Fruit fly (Drosophila melanogaster) whole organism, wandering third instar larva: ENCODE data around the gene SclA.

Experiments
- Abd-B ChIP-seq: fragments of >200 bp; optimal IDR thresholded peaks from 2 replicates; lab custom pipeline; 2017; ENCODE audit warnings: missing biosample characterization, missing genetic modification characterization
- CG32264 ChIP-seq: fragments of 200-800 bp; sonication (Bioruptor generic); optimal IDR thresholded peaks from 2 replicates; lab custom pipeline; 2016; ENCODE audit warnings: missing biosample characterization, missing genetic modification characterization
- CG9705 ChIP-seq: fragments of 200-800 bp; sonication (Bioruptor generic); optimal IDR thresholded peaks from 2 replicates; lab custom pipeline; 2018; ENCODE audit warnings: missing biosample characterization, mild to moderate bottlenecking, missing genetic modification characterization
- CrebA ChIP-seq: fragments of 200-800 bp; sonication (Bioruptor generic); optimal IDR thresholded peaks from 2 replicates; lab custom pipeline; 2016; ENCODE audit warnings: missing biosample characterization, mild to moderate bottlenecking, missing genetic modification characterization, borderline replicate concordance
- Dif ChIP-seq: fragments of 200-275, 200-300 bp; sonication (Bioruptor generic); optimal IDR thresholded peaks from 2 replicates; lab custom pipeline; 2018; ENCODE audit warnings: missing biosample characterization, missing genetic modification characterization; ENCODE audit not compliant: partially characterized antibody
- GATAd ChIP-seq: sonication (Bioruptor generic); optimal IDR thresholded peaks from 2 replicates; lab custom pipeline; 2016; ENCODE audit warnings: missing biosample characterization, missing genetic modification characterization
- Hr78 ChIP-seq: fragments of >200 bp; optimal IDR thresholded peaks from 2 replicates; lab custom pipeline; 2017; ENCODE audit warnings: missing biosample characterization, missing genetic modification characterization
- Hr83 ChIP-seq: fragments of 200-300 bp; sonication (Bioruptor generic); optimal IDR thresholded peaks from 2 replicates; lab custom pipeline; 2016; ENCODE audit warnings: missing biosample characterization, mild to moderate bottlenecking, missing genetic modification characterization, moderate library complexity; ENCODE audit not compliant: poor library complexity, severe bottlenecking
- Jra ChIP-seq: sonication (Bioruptor generic); optimal IDR thresholded peaks from 2 replicates; lab custom pipeline; 2016; ENCODE audit warnings: missing biosample characterization, missing genetic modification characterization
- Mio ChIP-seq: sonication (Bioruptor generic); optimal IDR thresholded peaks from 2 replicates; lab custom pipeline; 2016; ENCODE audit warnings: missing biosample characterization, missing genetic modification characterization
- N ChIP-seq: fragments of >200 bp; optimal IDR thresholded peaks from 2 replicates; lab custom pipeline; 2018; ENCODE audit warnings: missing biosample characterization, missing external identifiers, missing genetic modification characterization
- OdsH ChIP-seq: fragments of 200-800 bp; sonication (Bioruptor generic); optimal IDR thresholded peaks from 2 replicates; lab custom pipeline; 2016; ENCODE audit warnings: missing biosample characterization, mild to moderate bottlenecking, missing genetic modification characterization
- Rel ChIP-seq, 2 experiments: fragments of 200-800 bp; sonication (Bioruptor generic) in 1 of 2; optimal IDR thresholded peaks; 2 replicates in 1 of 2; 3 replicates in 1 of 2; lab custom pipeline; 2016 to 2019; ENCODE audit warnings: mild to moderate bottlenecking in 2 of 2, missing biosample characterization in 2 of 2, missing genetic modification characterization in 2 of 2, moderate library complexity in 1 of 2
- Sp1 ChIP-seq: fragments of 200-800 bp; sonication (Bioruptor generic); optimal IDR thresholded peaks from 3 replicates; lab custom pipeline; 2019; ENCODE audit warnings: missing biosample characterization, mild to moderate bottlenecking, missing genetic modification characterization, moderate library complexity
- Vsx2 ChIP-seq: fragments of 200-300, 225-300 bp; sonication (Bioruptor generic); optimal IDR thresholded peaks from 2 replicates; lab custom pipeline; 2018; ENCODE audit warnings: missing biosample characterization, missing genetic modification characterization; ENCODE audit not compliant: partially characterized antibody
- br ChIP-seq: fragments of 200-800 bp; sonication (Bioruptor generic); optimal IDR thresholded peaks from 2 replicates; lab custom pipeline; 2016; ENCODE audit warnings: missing biosample characterization, missing genetic modification characterization
- dl ChIP-seq, 2 experiments: fragments of 175-275, 200-275 bp in 1 of 2; fragments of 200-275 bp in 1 of 2; sonication (Bioruptor generic); optimal IDR thresholded peaks; lab custom pipeline; 2018; ENCODE audit warnings: mild to moderate bottlenecking in 2 of 2, missing biosample characterization in 2 of 2, missing genetic modification characterization in 2 of 2, moderate library complexity in 2 of 2; ENCODE audit not compliant: partially characterized antibody in 2 of 2, insufficient read depth in 1 of 2
- dmrt93B ChIP-seq: fragments of 200-800 bp; sonication (Bioruptor generic); optimal IDR thresholded peaks from 2 replicates; lab custom pipeline; 2018; ENCODE audit warnings: missing biosample characterization, mild to moderate bottlenecking, missing genetic modification characterization
- ey ChIP-seq: fragments of 200-800 bp; sonication (Bioruptor generic); optimal IDR thresholded peaks from 2 replicates; lab custom pipeline; 2016; ENCODE audit warnings: missing biosample characterization, missing genetic modification characterization
- fru ChIP-seq: fragments of 200-800 bp; sonication (Bioruptor generic); optimal IDR thresholded peaks from 3 replicates; lab custom pipeline; 2016; ENCODE audit warnings: missing biosample characterization, mild to moderate bottlenecking, missing genetic modification characterization
- h ChIP-seq: fragments of 200-800 bp; sonication (Bioruptor generic); optimal IDR thresholded peaks from 3 replicates; lab custom pipeline; 2016; ENCODE audit warnings: missing biosample characterization, mild to moderate bottlenecking, missing genetic modification characterization
- jim ChIP-seq: fragments of 175-275, 200-325 bp; sonication (Bioruptor generic); optimal IDR thresholded peaks from 2 replicates; lab custom pipeline; 2016; ENCODE audit warnings: missing biosample characterization, mild to moderate bottlenecking, missing genetic modification characterization
- pan ChIP-seq: fragments of >200 bp; optimal IDR thresholded peaks from 2 replicates; lab custom pipeline; 2017
- psq ChIP-seq: fragments of 200-800 bp; sonication (Bioruptor generic); optimal IDR thresholded peaks from 3 replicates; lab custom pipeline; 2017; ENCODE audit warnings: missing biosample characterization, mild to moderate bottlenecking, missing genetic modification characterization, moderate library complexity
- sage ChIP-seq: fragments of 200-800 bp; sonication (Bioruptor generic); optimal IDR thresholded peaks from 2 replicates; lab custom pipeline; 2016; ENCODE audit warnings: missing biosample characterization, mild to moderate bottlenecking, missing genetic modification characterization
- sv ChIP-seq: fragments of 200-800 bp; sonication (Bioruptor generic); optimal IDR thresholded peaks from 3 replicates; lab custom pipeline; 2016; ENCODE audit warnings: missing biosample characterization, missing genetic modification characterization
- tai ChIP-seq: sonication (Bioruptor generic); optimal IDR thresholded peaks from 2 replicates; lab custom pipeline; 2016; ENCODE audit warnings: missing biosample characterization, missing genetic modification characterization

Gene SclA

dm6 chr2L:16837672-16838071 lies at the start of gene SclA, which contains the start of gene SclB:
Gene SclA (plus strand): TSS chr2L:16837972.
Gene SclB (plus strand): TSS chr2L:16837972.
- TF ChIP-seq Hr78 (GFP tag; lab: Kevin White, UChicago) (no peak), Hr83 (no peak), GATAd (no peak)

DNA sequence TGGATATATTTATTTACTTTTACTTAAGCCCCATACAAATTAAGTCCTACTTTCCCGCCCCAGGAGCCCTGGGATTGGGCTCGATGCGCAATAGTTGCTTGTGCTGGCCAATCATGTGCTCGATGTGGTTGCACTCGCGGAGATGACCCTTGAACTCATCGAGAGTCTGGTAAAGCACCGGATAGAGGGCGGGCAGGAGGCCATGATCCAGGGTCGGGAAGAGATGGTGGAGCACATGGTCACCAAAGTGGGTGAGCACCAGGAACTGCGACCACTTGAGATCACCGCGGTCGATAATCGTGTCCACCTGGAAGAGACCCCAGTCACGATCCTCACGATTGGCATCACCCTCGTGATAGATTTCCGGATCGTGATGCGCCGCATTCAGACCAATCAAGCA lies 48.9 kb upstream of the SclA start:
- no peak for TF ChIP-seq Hr78 (GFP tag; lab: Kevin White, UChicago)

- no peak for TF ChIP-seq CG9705 (GFP tag; lab: Kevin White, UChicago)
- no peak for TF ChIP-seq N (GFP tag; lab: Kevin White, UChicago)
- TF ChIP-seq fru (GFP tag; lab: Kevin White, UChicago): no peak
- no peak for TF ChIP-seq dmrt93B (GFP tag; lab: Kevin White, UChicago)
- no peak for TF ChIP-seq Dif
- TF ChIP-seq CrebA (GFP tag; lab: Kevin White, UChicago): no peak
- TF ChIP-seq GATAd: no peak
- TF ChIP-seq tai: no peak
- TF ChIP-seq Rel (GFP tag; optimal IDR thresholded peaks at IDR 0.05; lab: Kevin White, UChicago): no peak
- TF ChIP-seq Rel (tag; optimal IDR thresholded peaks at IDR 0.05; lab: Kevin White, UChicago): no peak
- TF ChIP-seq Jra (GFP tag; lab: Kevin White, UChicago): no peak
- no peak for TF ChIP-seq Abd-B
- TF ChIP-seq h (GFP tag; lab: Kevin White, UChicago): no peak
- no peak for TF ChIP-seq Sp1
- no peak for TF ChIP-seq OdsH
- TF ChIP-seq sv (GFP tag; lab: Kevin White, UChicago): no peak
Observed at dm6 chr2L:16789880-16790279, 47.9 kb upstream of the SclA start.

DNA sequence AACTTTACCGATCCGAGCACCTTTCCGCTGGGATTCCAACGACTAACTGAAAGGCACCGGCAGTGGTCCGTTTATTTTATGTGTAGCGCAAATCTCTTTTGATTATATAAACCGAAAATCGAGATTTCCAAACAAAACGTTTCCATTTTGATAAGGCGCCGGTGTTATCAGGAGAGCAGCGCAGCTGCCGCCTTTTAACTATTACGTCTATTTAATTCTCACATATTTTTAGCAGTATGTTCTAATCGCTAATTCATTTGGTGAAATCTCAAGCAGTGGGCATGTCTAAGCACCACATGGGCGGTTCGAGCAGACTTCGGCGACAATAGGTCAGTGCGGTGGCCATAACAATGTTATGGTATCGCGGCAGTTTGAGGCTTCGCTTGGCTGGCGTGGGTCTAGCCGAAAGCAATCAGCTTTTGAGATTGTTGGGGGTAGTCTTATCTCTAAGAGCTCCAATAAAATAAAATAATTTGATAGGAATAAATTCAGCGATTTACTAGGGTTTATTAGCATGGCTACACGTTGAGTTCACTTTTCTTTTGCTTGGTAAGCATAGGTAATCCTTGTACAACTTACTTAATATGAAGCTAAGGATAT lies 47.0 kb upstream of the SclA start, which contains the start of gene Cyt-b5-r:
TSS of gene Cyt-b5-r (minus strand) at position 51 of the 600 bp plus-strand sequence.
- peak; percentile 21 for TF ChIP-seq br (GFP tag; lab: Kevin White, UChicago)
- no peak for TF ChIP-seq Hr78 (GFP tag; lab: Kevin White, UChicago)
- TF ChIP-seq, all 38 proteins: peak for 1

dm6 chr2L:16791345-16791744 lies 46.4 kb upstream of the SclA start, which contains the start of gene CG17928:
Gene CG17928 (plus strand): TSS chr2L:16791568.
- no peak for TF ChIP-seq Hr83
- TF ChIP-seq Rel (GFP tag; optimal IDR thresholded peaks at IDR 0.05; lab: Kevin White, UChicago): no peak
- TF ChIP-seq Rel (tag; optimal IDR thresholded peaks at IDR 0.05; lab: Kevin White, UChicago): no peak
- no peak for TF ChIP-seq CG32264 (GFP tag; lab: Kevin White, UChicago)
- no peak for TF ChIP-seq GATAd
- no peak for TF ChIP-seq CG9705 (GFP tag; lab: Kevin White, UChicago)
- TF ChIP-seq dl (GFP tag; optimal IDR thresholded peaks at IDR 0.05; lab: Kevin White, UChicago; ENCODE audit: insufficient read depth in 1 of 2, partially characterized antibody in 2 of 2): peak in 1 of 2 experiments; percentile 28
- peak; percentile 70 for TF ChIP-seq Dif
- TF ChIP-seq tai: no peak
- no peak for TF ChIP-seq Abd-B
- TF ChIP-seq dmrt93B (GFP tag; lab: Kevin White, UChicago): no peak
- TF ChIP-seq, all 38 proteins: peak for 2

DNA sequence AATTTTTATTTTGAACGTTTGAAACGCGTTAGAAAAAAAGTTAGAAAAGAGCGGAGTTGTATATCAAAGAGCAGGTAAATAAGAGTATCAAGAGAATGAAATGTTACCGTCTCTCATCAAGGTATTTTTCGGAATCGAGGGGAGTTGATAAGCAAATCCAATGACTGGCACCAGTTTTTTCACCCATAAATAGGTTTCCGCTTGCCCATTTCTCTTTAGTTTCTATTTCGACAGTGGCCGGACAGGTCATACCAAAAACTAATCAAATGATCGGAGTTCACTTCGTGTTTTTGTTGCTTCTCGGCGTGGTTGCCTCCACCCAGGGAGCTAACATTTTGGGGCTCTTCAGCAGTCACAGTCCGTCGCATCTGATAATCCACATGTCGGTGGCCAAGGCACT lies 43.8 kb upstream of the SclA start, which contains the start of gene Ugt37C2:
TSS of gene Ugt37C2 (plus strand) at position 242 of the 400 bp plus-strand sequence.
- TF ChIP-seq jim (GFP tag; lab: Kevin White, UChicago): no peak
- TF ChIP-seq sage (GFP tag; lab: Kevin White, UChicago): no peak
- TF ChIP-seq Hr78 (GFP tag; lab: Kevin White, UChicago): no peak
- no peak for TF ChIP-seq Vsx2 (GFP tag; lab: Kevin White, UChicago)

DNA sequence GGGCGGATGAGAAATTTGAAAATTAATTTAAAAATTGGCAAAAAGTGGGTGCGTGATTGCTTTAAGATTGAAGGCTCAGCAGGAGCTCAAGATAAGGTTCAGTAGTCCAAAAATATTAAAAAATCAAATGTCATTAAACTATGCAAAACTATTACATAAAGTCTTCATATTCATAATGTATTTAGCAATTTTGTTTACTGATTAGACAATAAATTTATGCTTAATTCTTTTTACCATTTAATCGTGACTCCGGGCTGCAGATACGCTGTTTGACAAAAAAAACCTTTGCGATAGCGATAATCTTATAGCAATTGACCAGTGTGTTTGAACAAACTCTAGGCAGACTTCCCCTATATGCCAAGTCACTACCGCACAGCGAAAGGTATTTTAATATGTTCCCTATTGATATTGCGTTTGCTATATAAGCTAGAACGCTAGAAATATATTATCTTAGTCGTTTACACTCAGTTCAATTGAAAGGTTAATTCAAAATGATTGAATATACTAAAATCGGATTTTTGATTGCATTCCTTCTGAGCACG lies 41.6 kb upstream of the SclA start, which contains the start of gene Ugt37E1:
TSS of gene Ugt37E1 (plus strand) at position 492 of the 542 bp plus-strand sequence.
- no peak for TF ChIP-seq pan
- TF ChIP-seq Mio (GFP tag; lab: Kevin White, UChicago): no peak
- TF ChIP-seq psq (GFP tag; lab: Kevin White, UChicago): no peak
- TF ChIP-seq CG9705 (GFP tag; lab: Kevin White, UChicago): no peak
- no peak for TF ChIP-seq Dif
- TF ChIP-seq ey (GFP tag; lab: Kevin White, UChicago): no peak
- no peak for TF ChIP-seq Sp1
